Fruit fly (Drosophila melanogaster) whole organism, embryonic: Measurements from ENCODE around the gene Trmt6.

Source experiments
- Bteb2 ChIP-seq: fragments of 200-800 bp; sonication (Bioruptor generic); optimal IDR thresholded peaks from 2 replicates; lab custom pipeline; 2016; ENCODE audit warnings: missing biosample characterization, missing genetic modification characterization
- C15 ChIP-seq: fragments of 200-800 bp; sonication (Bioruptor generic); IDR thresholded peaks from 3 replicates; pipeline ENCODE4 v1.3.6; 2022; ENCODE audit warnings: missing biosample characterization, missing genetic modification characterization
- CG10267 ChIP-seq: fragments of 200-800 bp; sonication (Bioruptor generic); optimal IDR thresholded peaks from 2 replicates; lab custom pipeline; 2018; ENCODE audit warnings: missing biosample characterization, mild to moderate bottlenecking, missing genetic modification characterization, moderate library complexity
- CG10543 ChIP-seq: fragments of 200-800 bp; sonication (Bioruptor generic); optimal IDR thresholded peaks from 3 replicates; lab custom pipeline; 2017; ENCODE audit warnings: missing biosample characterization, mild to moderate bottlenecking, missing genetic modification characterization, moderate library complexity
- CG11504 ChIP-seq: fragments of 200-800 bp; sonication (Bioruptor generic); optimal IDR thresholded peaks from 3 replicates; lab custom pipeline; 2019; ENCODE audit warnings: missing biosample characterization, mild to moderate bottlenecking, missing genetic modification characterization, moderate library complexity
- CG12219 ChIP-seq: fragments of 200-800 bp; sonication (Bioruptor generic); optimal IDR thresholded peaks from 3 replicates; lab custom pipeline; 2018; ENCODE audit warnings: missing biosample characterization, mild to moderate bottlenecking, missing genetic modification characterization
- CG17361 ChIP-seq: fragments of 200-800 bp; sonication (Bioruptor generic); IDR thresholded peaks from 3 replicates; pipeline ENCODE4 v1.3.6; 2022; ENCODE audit warnings: missing biosample characterization, missing genetic modification characterization
- CG17385 ChIP-seq: fragments of 200-800 bp; sonication (Bioruptor generic); optimal IDR thresholded peaks from 3 replicates; lab custom pipeline; 2018; ENCODE audit warnings: missing biosample characterization, mild to moderate bottlenecking, missing genetic modification characterization
- CG17568 ChIP-seq: fragments of 200-800 bp; sonication (Bioruptor generic); optimal IDR thresholded peaks from 2 replicates; lab custom pipeline; 2018; ENCODE audit warnings: missing biosample characterization, mild to moderate bottlenecking, missing genetic modification characterization, moderate library complexity
- CG18476 ChIP-seq: fragments of 200-800 bp; sonication (Bioruptor generic); optimal IDR thresholded peaks from 2 replicates; lab custom pipeline; 2016; ENCODE audit warnings: missing biosample characterization, mild to moderate bottlenecking, missing genetic modification characterization
- CG2129 ChIP-seq: fragments of 200-800 bp; sonication (Bioruptor generic); IDR thresholded peaks from 2 replicates; pipeline ENCODE4 v1.3.6; 2022; ENCODE audit warnings: missing biosample characterization, missing genetic modification characterization; ENCODE audit not compliant: partially characterized antibody
- CG32772 ChIP-seq: fragments of 200-800 bp; sonication (Bioruptor generic); IDR thresholded peaks from 2 replicates; pipeline ENCODE4 v1.3.6; 2022; ENCODE audit warnings: missing biosample characterization, missing genetic modification characterization
- CG4854 ChIP-seq: fragments of 200-800 bp; sonication (Bioruptor generic); optimal IDR thresholded peaks from 2 replicates; lab custom pipeline; 2016; ENCODE audit warnings: missing biosample characterization, missing genetic modification characterization, inconsistent platforms
- CG6689 ChIP-seq: fragments of 200-800 bp; sonication (Bioruptor generic); IDR thresholded peaks from 2 replicates; pipeline ENCODE4 v1.3.6; 2022; ENCODE audit warnings: missing biosample characterization, missing genetic modification characterization
- CG9215 ChIP-seq: fragments of 200-800 bp; sonication (Bioruptor generic); IDR thresholded peaks from 2 replicates; pipeline ENCODE4 v1.3.6; 2022; ENCODE audit warnings: missing biosample characterization, missing genetic modification characterization
- CoRest ChIP-seq: fragments of 200-800 bp; sonication (Bioruptor generic); optimal IDR thresholded peaks from 3 replicates; lab custom pipeline; 2018; ENCODE audit warnings: missing biosample characterization, mild to moderate bottlenecking, missing genetic modification characterization, moderate library complexity
- D19B ChIP-seq: fragments of 200-800 bp; sonication (Bioruptor generic); optimal IDR thresholded peaks from 2 replicates; lab custom pipeline; 2017; ENCODE audit warnings: missing biosample characterization, mild to moderate bottlenecking, missing genetic modification characterization
- Dad ChIP-seq: fragments of 200-800 bp; sonication (Bioruptor generic); optimal IDR thresholded peaks from 3 replicates; lab custom pipeline; 2016; ENCODE audit warnings: missing biosample characterization, missing genetic modification characterization
- Dek ChIP-seq: fragments of 200-800 bp; sonication (Bioruptor generic); optimal IDR thresholded peaks from 3 replicates; lab custom pipeline; 2019; ENCODE audit warnings: missing biosample characterization, mild to moderate bottlenecking, missing genetic modification characterization, moderate library complexity
- Dp ChIP-seq: fragments of 200-800 bp; sonication (Bioruptor generic); optimal IDR thresholded peaks from 2 replicates; lab custom pipeline; 2018; ENCODE audit warnings: missing biosample characterization, mild to moderate bottlenecking, missing genetic modification characterization, moderate library complexity
- Elba2 ChIP-seq: fragments of 200-800 bp; sonication (Bioruptor generic); optimal IDR thresholded peaks from 3 replicates; lab custom pipeline; 2016; ENCODE audit warnings: missing biosample characterization, missing genetic modification characterization
- H2.0 ChIP-seq: fragments of 200-800 bp; sonication (Bioruptor generic); IDR thresholded peaks from 2 replicates; pipeline ENCODE4 v1.3.6; 2022; ENCODE audit warnings: missing biosample characterization, missing genetic modification characterization
- HLH54F ChIP-seq: fragments of 200-800 bp; sonication (Bioruptor generic); optimal IDR thresholded peaks from 3 replicates; lab custom pipeline; 2016; ENCODE audit warnings: missing biosample characterization, missing genetic modification characterization
- Mes4 ChIP-seq: fragments of 200-800 bp; sonication (Bioruptor generic); optimal IDR thresholded peaks from 2 replicates; lab custom pipeline; 2016; ENCODE audit warnings: missing biosample characterization, missing genetic modification characterization
- NK7.1 ChIP-seq: fragments of 200-800 bp; sonication (Bioruptor generic); optimal IDR thresholded peaks from 3 replicates; lab custom pipeline; 2016; ENCODE audit warnings: missing biosample characterization, missing genetic modification characterization
- Pdp1 ChIP-seq, 2 experiments: fragments of 200-800 bp; sonication (Bioruptor generic); optimal IDR thresholded peaks; 3 replicates each; lab custom pipeline; 2016; ENCODE audit warnings: missing biosample characterization in 2 of 2, missing genetic modification characterization in 2 of 2, mild to moderate bottlenecking in 1 of 2, moderate library complexity in 1 of 2
- Scr ChIP-seq: fragments of 200-800 bp; sonication (Bioruptor generic); IDR thresholded peaks from 2 replicates; pipeline ENCODE4 v1.3.6; 2022; ENCODE audit warnings: missing biosample characterization, missing genetic modification characterization; ENCODE audit not compliant: partially characterized antibody
- Trl ChIP-seq, 3 experiments: fragments of >200 bp in 2 of 3; fragments of 200-800 bp in 1 of 3; sonication (Bioruptor generic) in 1 of 3; optimal IDR thresholded peaks; 2 replicates in 1 of 3; 3 replicates in 2 of 3; lab custom pipeline; 2016 to 2017; ENCODE audit warnings: missing biosample characterization in 1 of 3, missing genetic modification characterization in 1 of 3
- YL-1 ChIP-seq: fragments of 200-800 bp; sonication (Bioruptor generic); optimal IDR thresholded peaks from 3 replicates; lab custom pipeline; 2017; ENCODE audit warnings: missing biosample characterization, mild to moderate bottlenecking, missing genetic modification characterization
- bab2 ChIP-seq: fragments of 200-800 bp; sonication (Bioruptor generic); optimal IDR thresholded peaks from 2 replicates; lab custom pipeline; 2016; ENCODE audit warnings: missing biosample characterization, missing genetic modification characterization
- br ChIP-seq: fragments of >200 bp; optimal IDR thresholded peaks from 2 replicates; lab custom pipeline; 2017
- cato ChIP-seq: fragments of 200-800 bp; sonication (Bioruptor generic); optimal IDR thresholded peaks from 2 replicates; lab custom pipeline; 2016; ENCODE audit warnings: missing biosample characterization, missing genetic modification characterization, borderline replicate concordance
- chif ChIP-seq, 2 experiments: fragments of 200-800 bp; sonication (Bioruptor generic); optimal IDR thresholded peaks; 3 replicates each; lab custom pipeline; 2016; ENCODE audit warnings: missing biosample characterization in 2 of 2, missing genetic modification characterization in 2 of 2
- danr ChIP-seq: fragments of 200-800 bp; sonication (Bioruptor generic); IDR thresholded peaks from 2 replicates; pipeline ENCODE4 v1.3.6; 2022; ENCODE audit warnings: missing biosample characterization, missing genetic modification characterization
- dimm ChIP-seq: fragments of 200-800 bp; sonication (Bioruptor generic); IDR thresholded peaks from 2 replicates; pipeline ENCODE4 v1.3.6; 2022; ENCODE audit warnings: missing biosample characterization, missing genetic modification characterization
- eve ChIP-seq, 2 experiments: fragments of >200 bp; optimal IDR thresholded peaks; 2 replicates each; lab custom pipeline; 2017; ENCODE audit warnings: missing biosample characterization in 2 of 2, missing genetic modification characterization in 2 of 2
- grn ChIP-seq: fragments of 200-800 bp; sonication (Bioruptor generic); optimal IDR thresholded peaks from 3 replicates; lab custom pipeline; 2017; ENCODE audit warnings: missing biosample characterization, missing genetic modification characterization
- kni ChIP-seq: fragments of 200-800 bp; sonication (Bioruptor generic); optimal IDR thresholded peaks from 3 replicates; lab custom pipeline; 2017; ENCODE audit warnings: mild to moderate bottlenecking, missing biosample characterization, missing genetic modification reagents, missing genetic modification characterization
- odd ChIP-seq: fragments of 200-800 bp; sonication (Bioruptor generic); optimal IDR thresholded peaks from 2 replicates; lab custom pipeline; 2017; ENCODE audit warnings: missing biosample characterization, mild to moderate bottlenecking, missing genetic modification characterization
- pum ChIP-seq: fragments of 200-800 bp; sonication (Bioruptor generic); optimal IDR thresholded peaks from 2 replicates; lab custom pipeline; 2016; ENCODE audit warnings: missing biosample characterization, missing genetic modification characterization
- ro ChIP-seq: fragments of 200-800 bp; sonication (Bioruptor generic); IDR thresholded peaks from 2 replicates; pipeline ENCODE4 v1.3.6; 2022; ENCODE audit warnings: missing biosample characterization, missing genetic modification characterization
- row ChIP-seq: fragments of 200-800 bp; sonication (Bioruptor generic); IDR thresholded peaks from 3 replicates; pipeline ENCODE4 v1.3.6; 2022; ENCODE audit warnings: missing biosample characterization, missing genetic modification characterization
- sens-2 ChIP-seq: fragments of 200-800 bp; sonication (Bioruptor generic); IDR thresholded peaks from 2 replicates; pipeline ENCODE4 v1.3.6; 2022; ENCODE audit warnings: missing biosample characterization, missing genetic modification characterization
- shn ChIP-seq: fragments of 200-800 bp; sonication (Bioruptor generic); optimal IDR thresholded peaks from 3 replicates; lab custom pipeline; 2016; ENCODE audit warnings: missing biosample characterization, missing genetic modification characterization
- slbo ChIP-seq: fragments of 200-800 bp; sonication (Bioruptor generic); IDR thresholded peaks from 2 replicates; pipeline ENCODE4 v1.3.6; 2022; ENCODE audit warnings: missing biosample characterization, missing genetic modification characterization
- slp2 ChIP-seq: fragments of 200-800 bp; sonication (Bioruptor generic); optimal IDR thresholded peaks from 2 replicates; lab custom pipeline; 2016; ENCODE audit warnings: missing biosample characterization, missing genetic modification characterization
- stc ChIP-seq: fragments of 200-800 bp; sonication (Bioruptor generic); IDR thresholded peaks from 2 replicates; pipeline ENCODE4 v1.3.6; 2022; ENCODE audit warnings: missing biosample characterization, missing genetic modification characterization
- tio ChIP-seq: fragments of 200-800 bp; sonication (Bioruptor generic); optimal IDR thresholded peaks from 2 replicates; lab custom pipeline; 2017; ENCODE audit warnings: missing biosample characterization, missing genetic modification characterization, inconsistent platforms
- ttk ChIP-seq: fragments of 200-800 bp; sonication (Bioruptor generic); IDR thresholded peaks from 2 replicates; pipeline ENCODE4 v2.1.2; 2022; ENCODE audit warnings: missing biosample characterization, missing genetic modification characterization
- wdn ChIP-seq: fragments of 200-800 bp; sonication (Bioruptor generic); IDR thresholded peaks from 2 replicates; pipeline ENCODE4 v1.3.6; 2022; ENCODE audit warnings: missing biosample characterization, missing genetic modification characterization
- zfh1 ChIP-seq: fragments of 200-800 bp; sonication (Bioruptor generic); IDR thresholded peaks from 3 replicates; pipeline ENCODE4 v1.3.6; 2022; ENCODE audit warnings: missing biosample characterization, missing genetic modification characterization

Trmt6 gene

DNA sequence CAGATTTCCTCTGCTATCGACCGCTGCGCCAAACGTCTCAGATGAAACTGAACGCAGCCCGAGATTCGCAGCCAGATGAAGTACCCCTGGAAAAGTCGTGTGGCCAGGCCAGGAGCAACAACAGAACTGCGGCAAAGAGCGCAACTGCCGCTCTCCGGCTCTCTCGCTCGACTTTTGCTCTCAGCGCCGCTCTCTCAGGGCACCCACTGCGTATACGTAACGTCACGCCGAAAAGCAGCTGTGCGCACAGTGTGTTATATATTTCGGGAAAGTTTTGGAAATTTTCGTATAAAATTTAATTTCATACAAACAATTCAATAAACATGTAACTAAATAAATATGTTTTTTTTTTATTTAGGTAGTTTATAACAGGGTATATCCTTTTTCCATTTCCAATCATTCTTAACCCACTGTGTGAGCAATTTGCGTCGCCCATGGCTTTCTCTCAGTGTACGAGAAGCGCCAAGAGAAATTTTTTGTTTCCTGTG lies 39.0 kb upstream of the Trmt6 start, which contains the start of gene Dpp10 (continued):
- TF ChIP-seq eve (GFP tag; optimal IDR thresholded peaks at IDR 0.05; lab: Kevin White, UChicago) (peak in 1 of 2 experiments; percentile 86), CG17385 (peak; percentile 88), tio (GFP tag; lab: Kevin White, UChicago) (peak; percentile 86), slp2 (GFP tag; lab: Kevin White, UChicago) (peak; percentile 63), wdn (peak; percentile 96), ttk (peak; percentile 94), CG6689 (GFP tag; lab: Robert Waterston, UW) (peak; percentile 94), zfh1 (GFP tag; lab: Robert Waterston, UW) (peak; percentile 85), Scr (GFP tag; lab: Robert Waterston, UW) (no peak; the same call in 1 of the 2 replicates), chif (GFP tag; optimal IDR thresholded peaks at IDR 0.05; lab: Kevin White, UChicago) (peak; percentile 81 to 87), C15 (GFP tag; lab: Robert Waterston, UW) (peak; percentile 94), CG17361 (peak; percentile 83; the same call in 2 of the 3 replicates), ro (peak; percentile 82), Pdp1 (GFP tag; optimal IDR thresholded peaks at IDR 0.05; lab: Kevin White, UChicago) (peak; percentile 87), NK7.1 (GFP tag; lab: Kevin White, UChicago) (peak; percentile 75), CG18476 (GFP tag; lab: Kevin White, UChicago) (peak; percentile 84), sens-2 (GFP tag; lab: Robert Waterston, UW) (peak; percentile 66; the same call in 1 of the 2 replicates), Dek (peak; percentile 91), slbo (GFP tag; lab: Robert Waterston, UW) (peak; percentile 99), Bteb2 (peak; percentile 91), CG10543 (peak; percentile 94), br (no peak), dimm (GFP tag; lab: Robert Waterston, UW) (peak; percentile 84), CG10267 (peak; percentile 64), danr (peak; percentile 91), CG4854 (GFP tag; lab: Kevin White, UChicago) (peak; percentile 87), YL-1 (GFP tag; lab: Kevin White, UChicago) (peak; percentile 55), CG17568 (GFP tag; lab: Kevin White, UChicago) (peak; percentile 83), row (GFP tag; lab: Robert Waterston, UW) (peak; percentile 98), CG12219 (GFP tag; lab: Kevin White, UChicago) (peak; percentile 86), grn (GFP tag; lab: Kevin White, UChicago) (peak; percentile 15), CoRest (tag; lab: Kevin White, UChicago) (peak; percentile 91), HLH54F (GFP tag; lab: Kevin White, UChicago) (peak; percentile 93), Elba2 (GFP tag; lab: Kevin White, UChicago) (no peak), Dp (GFP tag; lab: Kevin White, UChicago) (no peak), Dad (GFP tag; lab: Kevin White, UChicago) (peak; percentile 91), bab2 (peak; percentile 88), H2.0 (peak; percentile 93), stc (GFP tag; lab: Robert Waterston, UW) (peak; percentile 95), D19B (GFP tag; lab: Kevin White, UChicago) (peak; percentile 76), Trl (optimal IDR thresholded peaks at IDR 0.05; lab: Kevin White, UChicago) (peak; percentile 44 to 76), Trl (GFP tag; optimal IDR thresholded peaks at IDR 0.05; lab: Kevin White, UChicago) (peak; percentile 69), CG2129 (no peak), CG11504 (tag; lab: Kevin White, UChicago) (peak; percentile 91), kni (GFP tag; lab: Kevin White, UChicago) (no peak), CG32772 (GFP tag; lab: Robert Waterston, UW) (peak; percentile 93), pum (GFP tag; lab: Kevin White, UChicago) (peak; percentile 37), odd (GFP tag; lab: Kevin White, UChicago) (peak; percentile 87), Mes4 (GFP tag; lab: Kevin White, UChicago) (peak; percentile 62), CG9215 (GFP tag; lab: Robert Waterston, UW) (peak; percentile 97), cato (GFP tag; lab: Kevin White, UChicago) (peak; percentile 55), shn (GFP tag; lab: Kevin White, UChicago) (peak; percentile 81)
